Fruit fly (Drosophila melanogaster) whole organism, embryonic: ENCODE measurements around the gene vari.

Source experiments
- Aef1 ChIP-seq: fragments of 200-800 bp; sonication (Bioruptor generic); IDR thresholded peaks from 3 replicates; pipeline ENCODE4 v1.3.6; 2022; ENCODE audit warnings: missing biosample characterization, missing genetic modification characterization
- Atf-2 ChIP-seq: fragments of 200-800 bp; sonication (Bioruptor generic); optimal IDR thresholded peaks from 2 replicates; lab custom pipeline; 2016; ENCODE audit warnings: missing biosample characterization, missing genetic modification characterization
- Bgb ChIP-seq: fragments of 200-800 bp; sonication (Bioruptor generic); IDR thresholded peaks from 2 replicates; pipeline ENCODE4 v1.3.6; 2022; ENCODE audit warnings: missing biosample characterization, missing genetic modification characterization; ENCODE audit not compliant: partially characterized antibody
- BtbVII ChIP-seq: fragments of 200-800 bp; sonication (Bioruptor generic); optimal IDR thresholded peaks from 3 replicates; lab custom pipeline; 2017; ENCODE audit warnings: missing biosample characterization, mild to moderate bottlenecking, missing genetic modification characterization
- CG10267 ChIP-seq: fragments of 200-800 bp; sonication (Bioruptor generic); optimal IDR thresholded peaks from 2 replicates; lab custom pipeline; 2018; ENCODE audit warnings: missing biosample characterization, mild to moderate bottlenecking, missing genetic modification characterization, moderate library complexity
- CG10431 ChIP-seq: fragments of 200-800 bp; sonication (Bioruptor generic); optimal IDR thresholded peaks from 3 replicates; lab custom pipeline; 2018; ENCODE audit warnings: missing biosample characterization, mild to moderate bottlenecking, missing genetic modification characterization
- CG10979 ChIP-seq: fragments of 200-800 bp; sonication (Bioruptor generic); optimal IDR thresholded peaks from 2 replicates; lab custom pipeline; 2018; ENCODE audit warnings: missing biosample characterization, mild to moderate bottlenecking, missing genetic modification characterization, moderate library complexity
- CG12104 ChIP-seq: fragments of 200-800 bp; sonication (Bioruptor generic); optimal IDR thresholded peaks from 3 replicates; lab custom pipeline; 2016; ENCODE audit warnings: missing biosample characterization, missing genetic modification characterization
- CG12155 ChIP-seq: fragments of 200-800 bp; sonication (Bioruptor generic); optimal IDR thresholded peaks from 3 replicates; lab custom pipeline; 2016; ENCODE audit warnings: missing biosample characterization, missing genetic modification characterization
- CG13424 ChIP-seq: fragments of 200-800 bp; sonication (Bioruptor generic); optimal IDR thresholded peaks from 2 replicates; lab custom pipeline; 2019; ENCODE audit warnings: missing biosample characterization, mild to moderate bottlenecking, missing genetic modification characterization, moderate library complexity
- CG14014 ChIP-seq: fragments of 200-800 bp; sonication (Bioruptor generic); IDR thresholded peaks from 2 replicates; pipeline ENCODE4 v1.3.6; 2022; ENCODE audit warnings: missing biosample characterization, missing genetic modification characterization
- CG14710 ChIP-seq: fragments of 200-800 bp; sonication (Bioruptor generic); optimal IDR thresholded peaks from 3 replicates; lab custom pipeline; 2019; ENCODE audit warnings: missing biosample characterization, mild to moderate bottlenecking, missing genetic modification characterization, moderate library complexity
- CG18476 ChIP-seq: fragments of 200-800 bp; sonication (Bioruptor generic); optimal IDR thresholded peaks from 2 replicates; lab custom pipeline; 2016; ENCODE audit warnings: missing biosample characterization, mild to moderate bottlenecking, missing genetic modification characterization
- CG30431 ChIP-seq: fragments of 200-800 bp; sonication (Bioruptor generic); optimal IDR thresholded peaks from 2 replicates; lab custom pipeline; 2017; ENCODE audit warnings: missing biosample characterization, missing genetic modification characterization
- CG4328 ChIP-seq: fragments of 200-800 bp; sonication (Bioruptor generic); optimal IDR thresholded peaks from 3 replicates; lab custom pipeline; 2017; ENCODE audit warnings: missing biosample characterization, missing genetic modification reagents, missing genetic modification characterization
- CG6813 ChIP-seq: fragments of 200-800 bp; sonication (Bioruptor generic); optimal IDR thresholded peaks from 2 replicates; lab custom pipeline; 2017; ENCODE audit warnings: missing biosample characterization, missing genetic modification characterization, mild to moderate bottlenecking, moderate library complexity, missing genetic modification reagents
- CG6854 ChIP-seq: fragments of 200-800 bp; sonication (Bioruptor generic); optimal IDR thresholded peaks from 3 replicates; lab custom pipeline; 2017; ENCODE audit warnings: missing biosample characterization, mild to moderate bottlenecking, missing genetic modification characterization
- CG7271 ChIP-seq: fragments of 200-800 bp; sonication (Bioruptor generic); optimal IDR thresholded peaks from 2 replicates; lab custom pipeline; 2018; ENCODE audit warnings: missing biosample characterization, mild to moderate bottlenecking, missing genetic modification characterization, moderate library complexity
- CG8388 ChIP-seq: fragments of 200-800 bp; sonication (Bioruptor generic); optimal IDR thresholded peaks from 2 replicates; lab custom pipeline; 2019; ENCODE audit warnings: missing biosample characterization, mild to moderate bottlenecking, missing genetic modification characterization, moderate library complexity
- CG8478 ChIP-seq: fragments of >200 bp; optimal IDR thresholded peaks from 2 replicates; lab custom pipeline; 2018
- CG9215 ChIP-seq: fragments of 200-800 bp; sonication (Bioruptor generic); IDR thresholded peaks from 2 replicates; pipeline ENCODE4 v1.3.6; 2022; ENCODE audit warnings: missing biosample characterization, missing genetic modification characterization
- Dip2 ChIP-seq: fragments of 200-800 bp; sonication (Bioruptor generic); IDR thresholded peaks from 2 replicates; pipeline ENCODE4 v1.3.6; 2022; ENCODE audit warnings: missing biosample characterization, missing genetic modification characterization
- E2f1 ChIP-seq: fragments of 200-800 bp; sonication (Bioruptor generic); IDR thresholded peaks from 2 replicates; pipeline ENCODE4 v1.3.6; 2022; ENCODE audit warnings: missing biosample characterization, missing genetic modification characterization
- Eip74EF ChIP-seq, 2 experiments: fragments of 200-800 bp in 1 of 2; fragments of >200 bp in 1 of 2; sonication (Bioruptor generic) in 1 of 2; optimal IDR thresholded peaks; 2 replicates each; lab custom pipeline; 2017 to 2019; ENCODE audit warnings: missing biosample characterization in 2 of 2, missing genetic modification characterization in 2 of 2, mild to moderate bottlenecking in 1 of 2, moderate library complexity in 1 of 2
- Ets65A ChIP-seq: fragments of 200-800 bp; sonication (Bioruptor generic); peaks from one replicate; lab custom pipeline; 2016; ENCODE audit warnings: missing biosample characterization, missing genetic modification characterization
- Fer1 ChIP-seq: fragments of 200-800 bp; sonication (Bioruptor generic); optimal IDR thresholded peaks from 2 replicates; lab custom pipeline; 2017; ENCODE audit warnings: missing biosample characterization, mild to moderate bottlenecking, missing genetic modification characterization
- HHEX ChIP-seq: fragments of 200-800 bp; sonication (Bioruptor generic); optimal IDR thresholded peaks from 3 replicates; lab custom pipeline; 2017; ENCODE audit warnings: missing biosample characterization, mild to moderate bottlenecking, missing genetic modification characterization, missing genetic modification reagents
- Oli ChIP-seq: fragments of 200-800 bp; sonication (Bioruptor generic); optimal IDR thresholded peaks from 2 replicates; lab custom pipeline; 2018; ENCODE audit warnings: missing biosample characterization, mild to moderate bottlenecking, missing genetic modification characterization, moderate library complexity
- Opbp ChIP-seq: fragments of 200-800 bp; sonication (Bioruptor generic); IDR thresholded peaks from 3 replicates; pipeline ENCODE4 v1.3.6; 2022; ENCODE audit warnings: missing biosample characterization, missing genetic modification characterization; ENCODE audit not compliant: partially characterized antibody
- PHDP ChIP-seq: fragments of 200-800 bp; sonication (Bioruptor generic); optimal IDR thresholded peaks from 3 replicates; lab custom pipeline; 2018; ENCODE audit warnings: missing biosample characterization, mild to moderate bottlenecking, missing genetic modification characterization, moderate library complexity
- Pdp1 ChIP-seq, 2 experiments: fragments of 200-800 bp; sonication (Bioruptor generic); optimal IDR thresholded peaks; 3 replicates each; lab custom pipeline; 2016; ENCODE audit warnings: missing biosample characterization in 2 of 2, missing genetic modification characterization in 2 of 2, mild to moderate bottlenecking in 1 of 2, moderate library complexity in 1 of 2
- Ptx1 ChIP-seq: fragments of 200-800 bp; sonication (Bioruptor generic); IDR thresholded peaks from 2 replicates; pipeline ENCODE4 v1.3.6; 2022; ENCODE audit warnings: missing biosample characterization, missing genetic modification characterization
- Spps ChIP-seq: fragments of 200-800 bp; sonication (Bioruptor generic); optimal IDR thresholded peaks from 2 replicates; lab custom pipeline; 2018; ENCODE audit warnings: missing biosample characterization, mild to moderate bottlenecking, missing genetic modification characterization
- Trl ChIP-seq, 3 experiments: fragments of >200 bp in 2 of 3; fragments of 200-800 bp in 1 of 3; sonication (Bioruptor generic) in 1 of 3; optimal IDR thresholded peaks; 2 replicates in 1 of 3; 3 replicates in 2 of 3; lab custom pipeline; 2016 to 2017; ENCODE audit warnings: missing biosample characterization in 1 of 3, missing genetic modification characterization in 1 of 3
- az2 ChIP-seq: fragments of 200-800 bp; sonication (Bioruptor generic); optimal IDR thresholded peaks from 3 replicates; lab custom pipeline; 2016; ENCODE audit warnings: missing biosample characterization, missing genetic modification characterization
- bcd ChIP-seq: fragments of 200-800 bp; sonication (Bioruptor generic); optimal IDR thresholded peaks from 2 replicates; lab custom pipeline; 2017; ENCODE audit warnings: missing biosample characterization, mild to moderate bottlenecking, missing genetic modification characterization
- dmrt99B ChIP-seq: fragments of 200-800 bp; sonication (Bioruptor generic); optimal IDR thresholded peaks from 2 replicates; lab custom pipeline; 2018; ENCODE audit warnings: missing biosample characterization, mild to moderate bottlenecking, missing genetic modification characterization, moderate library complexity
- dpn ChIP-seq, 2 experiments: fragments of 200-800 bp; sonication (Bioruptor generic); optimal IDR thresholded peaks; 3 replicates each; lab custom pipeline; 2016; ENCODE audit warnings: missing biosample characterization in 2 of 2, missing genetic modification characterization in 2 of 2
- esg ChIP-seq: fragments of 200-800 bp; sonication (Bioruptor generic); conservative IDR thresholded peaks from 2 replicates; pipeline ENCODE4 v1.3.6; 2022; ENCODE audit warnings: missing biosample characterization, missing genetic modification characterization
- fd96Cb ChIP-seq: fragments of 200-800 bp; sonication (Bioruptor generic); optimal IDR thresholded peaks from 2 replicates; lab custom pipeline; 2018; ENCODE audit warnings: missing biosample characterization, mild to moderate bottlenecking, missing genetic modification characterization, moderate library complexity
- gcm ChIP-seq: fragments of 200-800 bp; sonication (Bioruptor generic); optimal IDR thresholded peaks from 2 replicates; lab custom pipeline; 2019; ENCODE audit warnings: missing biosample characterization, mild to moderate bottlenecking, missing genetic modification characterization, moderate library complexity
- insv ChIP-seq, 2 experiments: fragments of 200-800 bp; sonication (Bioruptor generic); optimal IDR thresholded peaks; 3 replicates each; lab custom pipeline; 2016 to 2018; ENCODE audit warnings: missing biosample characterization in 2 of 2, missing genetic modification characterization in 2 of 2
- lbe ChIP-seq: fragments of 200-800 bp; sonication (Bioruptor generic); optimal IDR thresholded peaks from 2 replicates; lab custom pipeline; 2016; ENCODE audit warnings: missing biosample characterization, mild to moderate bottlenecking, missing genetic modification characterization
- so ChIP-seq: fragments of 200-800 bp; sonication (Bioruptor generic); IDR thresholded peaks from 3 replicates; pipeline ENCODE4 v1.3.6; 2022; ENCODE audit warnings: missing biosample characterization, missing genetic modification characterization
- tin ChIP-seq: fragments of 200-800 bp; sonication (Bioruptor generic); optimal IDR thresholded peaks from 3 replicates; lab custom pipeline; 2016; ENCODE audit warnings: missing biosample characterization, missing genetic modification characterization
- tio ChIP-seq: fragments of 200-800 bp; sonication (Bioruptor generic); optimal IDR thresholded peaks from 2 replicates; lab custom pipeline; 2017; ENCODE audit warnings: missing biosample characterization, missing genetic modification characterization, inconsistent platforms
- vvl ChIP-seq: fragments of 200-800 bp; sonication (Bioruptor generic); IDR thresholded peaks from 2 replicates; pipeline ENCODE4 v1.3.6; 2022; ENCODE audit warnings: missing biosample characterization, missing genetic modification characterization
- zen ChIP-seq: fragments of 200-800 bp; sonication (Bioruptor generic); optimal IDR thresholded peaks from 3 replicates; lab custom pipeline; 2018; ENCODE audit warnings: missing biosample characterization, mild to moderate bottlenecking, missing genetic modification characterization, moderate library complexity
- zfh1 ChIP-seq: fragments of 200-800 bp; sonication (Bioruptor generic); IDR thresholded peaks from 3 replicates; pipeline ENCODE4 v1.3.6; 2022; ENCODE audit warnings: missing biosample characterization, missing genetic modification characterization

The vari gene

dm6 chr2L:20761951-20762538 lies 34.8 kb downstream of the vari start (continued):
- peak; percentile 1 for TF ChIP-seq CG6813 (GFP tag; lab: Kevin White, UChicago)
- TF ChIP-seq CG10267 (tag; lab: Kevin White, UChicago): peak; percentile 36
- TF ChIP-seq Oli (tag; lab: Kevin White, UChicago): peak; percentile 50
- TF ChIP-seq CG8388 (GFP tag; lab: Kevin White, UChicago): peak; percentile 50
- no peak for TF ChIP-seq HHEX
- peak; percentile 28 for TF ChIP-seq tio (GFP tag; lab: Kevin White, UChicago)
- TF ChIP-seq CG6854 (GFP tag; lab: Kevin White, UChicago): no peak
- peak in 1 of 2 experiments; percentile 55 for TF ChIP-seq Pdp1 (GFP tag; optimal IDR thresholded peaks at IDR 0.05; lab: Kevin White, UChicago)
- TF ChIP-seq so (GFP tag; lab: Robert Waterston, UW): peak; percentile 64; the same call in 2 of the 3 replicates
- no peak for TF ChIP-seq CG12104 (GFP tag; lab: Kevin White, UChicago)
- TF ChIP-seq CG14710: peak; percentile 48
- peak; percentile 57 for TF ChIP-seq CG10979 (tag; lab: Kevin White, UChicago)
- TF ChIP-seq CG18476 (GFP tag; lab: Kevin White, UChicago): no peak
- peak; percentile 45 for TF ChIP-seq CG13424
- TF ChIP-seq Bgb (GFP tag; lab: Robert Waterston, UW): no peak
- peak; percentile 78 for TF ChIP-seq vvl
- peak; percentile 68 for TF ChIP-seq zen (tag; lab: Kevin White, UChicago)
- no peak for TF ChIP-seq E2f1 (GFP tag; lab: Robert Waterston, UW)
- TF ChIP-seq CG4328: no peak
- peak; percentile 79 for TF ChIP-seq lbe (GFP tag; lab: Kevin White, UChicago)
- peak; percentile 28 for TF ChIP-seq Fer1 (GFP tag; lab: Kevin White, UChicago)
- TF ChIP-seq Opbp (GFP tag; lab: Robert Waterston, UW): no peak
- peak; percentile 44 for TF ChIP-seq fd96Cb (tag; lab: Kevin White, UChicago)
- TF ChIP-seq zfh1: peak; percentile 35; the same call in 1 of the 3 replicates
- peak; percentile 65 for TF ChIP-seq Ptx1
- peak; percentile 50 for TF ChIP-seq CG7271
- TF ChIP-seq PHDP: peak; percentile 46
- TF ChIP-seq CG12155 (GFP tag; lab: Kevin White, UChicago): peak; percentile 9
- peak; percentile 70 for TF ChIP-seq dmrt99B (tag; lab: Kevin White, UChicago)
- TF ChIP-seq BtbVII (GFP tag; lab: Kevin White, UChicago): peak; percentile 3
- TF ChIP-seq tin (GFP tag; lab: Kevin White, UChicago): peak; percentile 20
- TF ChIP-seq Trl (optimal IDR thresholded peaks at IDR 0.05; lab: Kevin White, UChicago): no peak
- no peak for TF ChIP-seq Trl (GFP tag; optimal IDR thresholded peaks at IDR 0.05; lab: Kevin White, UChicago)
- TF ChIP-seq CG30431 (GFP tag; lab: Kevin White, UChicago): peak; percentile 23
- no peak for TF ChIP-seq insv (GFP tag; optimal IDR thresholded peaks at IDR 0.05; lab: Kevin White, UChicago)
- TF ChIP-seq Eip74EF (GFP tag; optimal IDR thresholded peaks at IDR 0.05; lab: Kevin White, UChicago): peak in 1 of 2 experiments; percentile 23
- no peak for TF ChIP-seq CG8478
- no peak for TF ChIP-seq Spps (tag; lab: Kevin White, UChicago)
- TF ChIP-seq Atf-2 (GFP tag; lab: Kevin White, UChicago): no peak
- peak; percentile 36 for TF ChIP-seq bcd (GFP tag; lab: Kevin White, UChicago)
- no peak for TF ChIP-seq CG10431 (GFP tag; lab: Kevin White, UChicago)
- peak; percentile 46 for TF ChIP-seq esg (GFP tag; lab: Robert Waterston, UW)
- TF ChIP-seq CG9215 (GFP tag; lab: Robert Waterston, UW): no peak
- peak in 1 of 2 experiments; percentile 16 for TF ChIP-seq dpn (GFP tag; optimal IDR thresholded peaks at IDR 0.05; lab: Kevin White, UChicago)
- TF ChIP-seq Ets65A (GFP tag; lab: Kevin White, UChicago): peak; percentile 89
- peak; percentile 41 for TF ChIP-seq az2 (GFP tag; lab: Kevin White, UChicago)
- no peak for TF ChIP-seq Dip2 (GFP tag; lab: Robert Waterston, UW)
- TF ChIP-seq CG14014 (GFP tag; lab: Robert Waterston, UW): 0 out of 2 replicates have a peak, but pooled peaks have one; percentile 37
- TF ChIP-seq Aef1 (GFP tag; lab: Robert Waterston, UW): peak; percentile 42; the same call in 2 of the 3 replicates
- TF ChIP-seq gcm (GFP tag; lab: Kevin White, UChicago): peak; percentile 42
